Fruit fly (Drosophila melanogaster) whole organism, prepupa: ENCODE data around the gene CG43401.

ENCODE experiments used
- CG11762 ChIP-seq: fragments of 200-800 bp; sonication (Bioruptor generic); optimal IDR thresholded peaks from 3 replicates; lab custom pipeline; 2016; ENCODE audit warnings: missing biosample characterization, missing genetic modification characterization; ENCODE audit not compliant: insufficient read depth
- pdm3 ChIP-seq: fragments of 200-800 bp; sonication (Bioruptor generic); optimal IDR thresholded peaks from 3 replicates; lab custom pipeline; 2016; ENCODE audit warnings: missing biosample characterization, missing genetic modification characterization

- TF ChIP-seq pdm3 (GFP tag; lab: Kevin White, UChicago), result no peak
- TF ChIP-seq CG11762, result no peak
Observed at dm6 chr2L:1415525-1415924, 12.7 kb upstream of the CG43401 start.
